Fruit fly (Drosophila melanogaster): ENCODE results near the gene CG6333.

The CG6333 gene

dm6 chr3L:17532898-17533700 lies 47.1 kb upstream of the CG6333 start (continued):
- TF ChIP-seq C15 (GFP tag; IDR thresholded peaks at IDR 0.05) (no peak), CG3163 (GFP tag; optimal IDR thresholded peaks at IDR 0.05) (no peak), CG9727 (GFP tag; optimal IDR thresholded peaks at IDR 0.05) (peak; percentile 60), ro (GFP tag; IDR thresholded peaks at IDR 0.05) (no peak), zf30C (GFP tag; optimal IDR thresholded peaks at IDR 0.05) (no peak), CG10565 (GFP tag; optimal IDR thresholded peaks at IDR 0.05) (no peak), CG12659 (GFP tag; optimal IDR thresholded peaks at IDR 0.05) (peak; percentile 93), CG2712 (tag; optimal IDR thresholded peaks at IDR 0.05) (peak; percentile 51), CG4854 (GFP tag; optimal IDR thresholded peaks at IDR 0.05) (no peak), CG6272 (GFP tag; IDR thresholded peaks at IDR 0.05) (0 out of 2 replicates have a peak, but pooled peaks have one; percentile 26), Fer3 (tag; optimal IDR thresholded peaks at IDR 0.05) (peak; percentile 29), sisA (GFP tag; IDR thresholded peaks at IDR 0.05) (peak; percentile 30; the same call in 1 of the 2 replicates), CG13775 (GFP tag; optimal IDR thresholded peaks at IDR 0.05) (peak; percentile 55), CG2116 (GFP tag; optimal IDR thresholded peaks at IDR 0.05) (peak; percentile 13), btn (GFP tag; optimal IDR thresholded peaks at IDR 0.05) (peak; percentile 23), Oaz (GFP tag; IDR thresholded peaks at IDR 0.05) (no peak), CG31441 (GFP tag; IDR thresholded peaks at IDR 0.05) (peak; percentile 56), CG18476 (GFP tag; optimal IDR thresholded peaks at IDR 0.05) (no peak), org-1 (GFP tag; optimal IDR thresholded peaks at IDR 0.05) (no peak), NK7.1 (GFP tag; optimal IDR thresholded peaks at IDR 0.05) (no peak), CG11504 (tag; optimal IDR thresholded peaks at IDR 0.05) (no peak), so (GFP tag; IDR thresholded peaks at IDR 0.05) (no peak), CG13123 (GFP tag; optimal IDR thresholded peaks at IDR 0.05) (no peak), psq (GFP tag; optimal IDR thresholded peaks at IDR 0.05) (peak; percentile 59), Chrac-16 (GFP tag; optimal IDR thresholded peaks at IDR 0.05) (peak; percentile 41), CG6683 (GFP tag; optimal IDR thresholded peaks at IDR 0.05) (peak; percentile 34), NFAT (GFP tag; IDR thresholded peaks at IDR 0.05) (peak; percentile 61; the same call in 1 of the 2 replicates), Optix (GFP tag; IDR thresholded peaks at IDR 0.05) (no peak), BtbVII (GFP tag; optimal IDR thresholded peaks at IDR 0.05) (no peak), Hr78 (GFP tag; optimal IDR thresholded peaks at IDR 0.05) (no peak), crp (GFP tag; optimal IDR thresholded peaks at IDR 0.05) (peak in 1 of 2 experiments; percentile 87), CG15601 (tag; optimal IDR thresholded peaks at IDR 0.05) (peak; percentile 57), CG8089 (GFP tag; optimal IDR thresholded peaks at IDR 0.05) (no peak), CG15073 (GFP tag; optimal IDR thresholded peaks at IDR 0.05) (no peak), lmd (GFP tag; IDR thresholded peaks at IDR 0.05) (peak; percentile 42; the same call in 1 of the 2 replicates), Blimp-1 (GFP tag; optimal IDR thresholded peaks at IDR 0.05) (peak; percentile 52), CG13287 (GFP tag; IDR thresholded peaks at IDR 0.05; ENCODE audit: partially characterized antibody) (peak; percentile 55), lov (optimal IDR thresholded peaks at IDR 0.05) (no peak), lov (GFP tag; IDR thresholded peaks at IDR 0.05) (no peak), CG11247 (GFP tag; IDR thresholded peaks at IDR 0.05) (no peak), Sox100B (GFP tag; optimal IDR thresholded peaks at IDR 0.05) (peak; percentile 42), Bteb2 (GFP tag; optimal IDR thresholded peaks at IDR 0.05) (peak; percentile 2), Usf (GFP tag; optimal IDR thresholded peaks at IDR 0.05) (no peak), CG8281 (tag; optimal IDR thresholded peaks at IDR 0.05) (no peak), kah (GFP tag; optimal IDR thresholded peaks at IDR 0.05) (peak; percentile 100), Ravus (GFP tag; IDR thresholded peaks at IDR 0.05) (no peak), H2.0 (GFP tag; IDR thresholded peaks at IDR 0.05) (0 out of 2 replicates have a peak, but pooled peaks have one; percentile 28), CG12236 (GFP tag; optimal IDR thresholded peaks at IDR 0.05) (no peak), Sin3A (optimal IDR thresholded peaks at IDR 0.05) (peak; percentile 58), Gug (GFP tag; IDR thresholded peaks at IDR 0.05) (no peak; the same call in 3 of the 4 replicates)

All from whole organism, embryonic.